Worm (Caenorhabditis elegans) whole organism, late embryonic: Measurements from ENCODE around the gene Y45F10C.6.

Experiments used
- Y22D7AL.16 ChIP-seq: sonication (generic microtip); optimal IDR thresholded peaks from 2 replicates; lab custom pipeline; 2016; ENCODE audit warnings: missing genetic modification characterization, missing compliant biosample characterization
- ahr-1 ChIP-seq: sonication (generic microtip); optimal IDR thresholded peaks from 2 replicates; lab custom pipeline; 2016; ENCODE audit warnings: missing genetic modification characterization, missing compliant biosample characterization
- ceh-2 ChIP-seq: sonication (generic microtip); optimal IDR thresholded peaks from 2 replicates; lab custom pipeline; 2016; ENCODE audit warnings: missing genotype, missing genetic modification characterization, missing compliant biosample characterization
- gmeb-2 ChIP-seq: sonication (generic microtip); optimal IDR thresholded peaks from 2 replicates; lab custom pipeline; 2016; ENCODE audit warnings: missing genetic modification characterization, inconsistent platforms, missing compliant biosample characterization
- hlh-15 ChIP-seq: sonication (generic microtip); optimal IDR thresholded peaks from 2 replicates; lab custom pipeline; 2016; ENCODE audit warnings: missing genetic modification characterization, missing compliant biosample characterization
- pha-4 ChIP-seq: fragments of 150-350 bp; optimal IDR thresholded peaks from 2 replicates; lab custom pipeline; 2018; ENCODE audit warnings: missing biosample characterization, missing genetic modification reagents, missing genetic modification characterization
- sdc-2 ChIP-seq: sonication (generic microtip); optimal IDR thresholded peaks from 2 replicates; lab custom pipeline; 2016; ENCODE audit warnings: missing genotype, missing genetic modification characterization, missing compliant biosample characterization
- tbx-2 ChIP-seq: sonication (generic microtip); optimal IDR thresholded peaks from 2 replicates; lab custom pipeline; 2016; ENCODE audit warnings: missing genetic modification characterization, missing compliant biosample characterization
- unc-42 ChIP-seq: sonication (generic microtip); optimal IDR thresholded peaks from 2 replicates; lab custom pipeline; 2016; ENCODE audit warnings: missing genotype, missing genetic modification characterization, missing compliant biosample characterization
- unc-55 ChIP-seq: sonication (generic microtip); optimal IDR thresholded peaks from 2 replicates; lab custom pipeline; 2017; ENCODE audit warnings: missing biosample characterization, missing genetic modification reagents, missing genetic modification characterization

ce11 chrIV:13694600-13694999, 42.5 kb downstream of the Y45F10C.6 start:
- TF ChIP-seq sdc-2 (tag; lab: Kevin White, UChicago) (no peak), ahr-1 (tag; lab: Kevin White, UChicago) (no peak), tbx-2 (tag; lab: Kevin White, UChicago) (no peak), ceh-2 (tag; lab: Kevin White, UChicago) (no peak), unc-42 (tag; lab: Kevin White, UChicago) (no peak), pha-4 (tag; lab: Kevin White, UChicago) (no peak), unc-55 (GFP tag; lab: Kevin White, UChicago) (peak; percentile 92), hlh-15 (tag; lab: Kevin White, UChicago) (no peak), Y22D7AL.16 (tag; lab: Kevin White, UChicago) (no peak), gmeb-2 (tag; lab: Kevin White, UChicago) (no peak)
